Worm (Caenorhabditis elegans) whole organism, L4/young adult: ENCODE data around the gene T06F4.1.

ENCODE experiments used
- W03F9.2 ChIP-seq: fragments of 150-350 bp; optimal IDR thresholded peaks from 2 replicates; lab custom pipeline; 2014; ENCODE audit warnings: missing biosample characterization, missing genetic modification characterization
- dao-5 ChIP-seq: sonication (generic microtip); optimal IDR thresholded peaks from 2 replicates; lab custom pipeline; 2016; ENCODE audit warnings: missing genotype, missing genetic modification characterization, moderate library complexity, missing compliant biosample characterization
- him-1 ChIP-seq: sonication (generic microtip); optimal IDR thresholded peaks from 2 replicates; lab custom pipeline; 2016; ENCODE audit warnings: missing genotype, missing genetic modification reagents, missing genetic modification characterization, missing compliant biosample characterization

T06F4.1 gene

DNA sequence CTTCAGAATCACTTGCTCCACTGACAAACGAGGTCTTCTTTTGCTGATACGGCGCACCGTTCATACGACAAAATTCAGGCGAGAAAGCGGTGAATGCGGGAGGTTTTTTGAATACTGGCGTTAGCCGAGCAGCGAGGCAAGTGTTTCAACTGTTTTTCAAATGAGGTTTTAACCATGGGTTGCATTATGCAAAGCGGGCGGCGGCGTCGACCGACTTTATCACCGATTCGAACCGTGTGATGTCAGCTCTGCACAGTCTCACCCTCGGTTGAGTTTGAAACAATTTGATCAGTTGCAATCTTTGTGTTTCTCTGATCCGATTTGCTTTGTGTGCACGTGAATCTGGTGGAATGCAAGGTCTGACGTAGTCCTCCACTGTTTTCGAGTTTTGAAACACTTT, 21.3 kb upstream of the T06F4.1 start, which contains the start of gene clh-4:
clh-4 (minus strand) TSS at position 101 of the 400 bp plus-strand sequence.
- TF ChIP-seq W03F9.2 (no peak), him-1 (tag; lab: Kevin White, UChicago) (no peak), dao-5 (tag; lab: Kevin White, UChicago) (no peak)

DNA sequence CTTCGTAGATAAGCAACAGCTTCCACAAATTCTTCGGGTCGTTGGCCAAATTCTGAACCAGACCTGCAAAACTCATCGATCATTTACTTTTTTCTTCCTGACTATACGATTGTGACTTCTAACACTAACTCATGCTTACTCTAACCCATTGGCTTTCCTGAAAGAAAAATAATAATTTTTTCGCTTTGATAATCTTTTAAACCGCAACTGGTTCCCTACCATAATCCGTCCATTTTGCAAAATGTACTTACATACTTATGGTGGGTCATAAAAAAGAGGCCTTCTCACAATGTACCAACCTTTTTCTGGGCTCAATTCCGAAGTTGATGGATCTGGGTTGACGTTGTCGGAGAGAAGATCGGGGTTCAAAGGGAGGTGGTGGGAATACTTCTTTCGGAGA, 15.8 kb upstream of the T06F4.1 start:
- TF ChIP-seq him-1 (tag; lab: Kevin White, UChicago): no peak
- TF ChIP-seq dao-5 (tag; lab: Kevin White, UChicago): no peak
- TF ChIP-seq W03F9.2: no peak

DNA sequence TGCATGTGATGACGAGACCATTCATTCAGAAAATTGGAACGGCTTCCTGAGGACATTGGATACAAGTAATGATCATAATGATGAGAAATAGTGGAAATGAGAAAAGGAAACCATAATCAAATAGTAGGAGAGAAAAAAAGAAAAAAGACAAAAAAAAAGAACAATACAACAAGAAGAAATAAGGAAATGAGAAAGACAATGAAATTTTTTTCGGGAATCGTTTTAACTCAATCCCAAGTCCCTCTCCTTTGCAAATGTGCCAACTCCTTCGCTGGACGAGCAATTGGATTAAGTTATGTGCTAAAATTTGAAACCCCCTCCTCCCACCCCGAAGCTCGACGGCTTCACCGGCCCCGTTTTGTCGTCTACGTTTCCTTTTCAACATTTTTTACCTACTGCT, 9.8 kb upstream of the T06F4.1 start:
- no peak for TF ChIP-seq dao-5 (tag; lab: Kevin White, UChicago)

DNA sequence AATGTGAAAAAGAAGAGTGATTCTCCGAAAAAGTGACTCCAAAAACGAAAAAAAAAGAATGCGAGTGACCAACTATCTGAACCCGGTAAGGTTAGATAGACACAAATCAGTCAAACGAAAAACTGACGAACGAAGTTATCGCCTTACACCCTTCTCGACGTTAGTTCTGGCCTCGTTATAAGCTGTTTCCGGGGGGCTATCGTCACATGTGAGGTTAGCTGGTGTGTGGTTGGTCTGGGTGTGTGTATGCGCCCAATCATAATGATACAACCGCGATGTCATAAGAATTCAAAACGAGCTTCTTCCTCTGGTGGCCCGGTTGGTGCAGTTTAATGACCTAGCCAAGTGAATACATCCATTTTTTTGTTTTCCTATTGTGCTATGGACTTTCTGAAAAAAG, 6.3 kb upstream of the T06F4.1 start:
- TF ChIP-seq W03F9.2 (no peak), dao-5 (tag; lab: Kevin White, UChicago) (no peak), him-1 (tag; lab: Kevin White, UChicago) (no peak)

DNA sequence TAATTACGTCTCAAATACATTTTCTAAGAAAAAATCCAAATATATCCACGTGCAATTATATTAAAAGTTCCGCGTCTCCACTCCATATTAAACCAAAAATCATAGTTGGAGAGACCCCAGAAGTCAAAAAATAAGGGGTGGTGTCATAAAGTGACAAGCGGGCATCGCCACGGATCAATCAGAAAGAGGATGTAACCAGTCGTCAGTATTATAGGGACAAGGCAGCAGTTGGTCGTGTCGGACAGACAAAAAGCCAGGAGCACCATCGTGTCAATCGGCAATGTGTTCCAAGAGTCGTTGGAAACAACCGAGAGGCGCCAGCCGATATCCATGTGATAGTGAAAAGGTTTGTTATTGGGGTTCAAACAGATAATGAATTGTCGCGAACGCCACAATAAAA, 3.2 kb downstream of the T06F4.1 start:
- TF ChIP-seq W03F9.2 (no peak), him-1 (tag; lab: Kevin White, UChicago) (no peak), dao-5 (tag; lab: Kevin White, UChicago) (no peak)

DNA sequence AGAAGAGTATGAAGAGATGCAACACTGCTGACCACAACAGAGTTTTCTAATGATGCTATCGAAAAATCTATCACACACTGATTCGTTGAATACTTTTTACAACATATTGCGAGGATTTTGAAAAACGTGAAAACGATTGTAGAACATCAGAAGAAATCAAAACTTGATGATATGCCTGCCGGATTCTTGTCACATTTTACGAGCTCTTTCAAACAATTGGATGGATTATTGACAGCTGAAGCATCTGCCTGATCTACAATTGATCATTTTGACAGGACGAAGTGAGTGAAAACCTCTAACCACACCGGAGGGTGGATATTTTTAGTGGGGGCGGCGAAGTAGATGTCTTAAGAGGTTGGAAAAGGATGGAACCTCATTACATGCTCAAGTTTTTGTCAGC, 6.7 kb downstream of the T06F4.1 start:
- TF ChIP-seq W03F9.2 (no peak), dao-5 (tag; lab: Kevin White, UChicago) (no peak), him-1 (tag; lab: Kevin White, UChicago) (no peak)

DNA sequence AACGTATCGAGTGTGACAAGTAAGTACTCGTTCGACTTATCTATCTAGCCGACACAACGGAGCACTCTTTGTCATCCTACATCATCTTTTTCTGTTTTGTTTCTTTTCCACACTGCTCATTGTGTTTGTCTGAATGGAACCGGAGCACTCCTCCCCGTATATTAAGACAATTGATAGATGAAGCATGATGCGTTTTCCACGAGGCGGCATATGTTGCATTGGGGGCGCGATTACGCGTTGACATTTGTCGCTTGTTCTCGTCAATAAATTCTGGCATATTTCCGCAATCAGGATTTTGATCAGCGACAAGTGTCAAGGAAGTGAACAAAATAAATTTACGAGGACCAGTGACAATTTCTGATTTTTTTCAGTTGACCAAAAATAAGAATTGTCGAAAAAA, 11.0 kb downstream of the T06F4.1 start:
- TF ChIP-seq W03F9.2: no peak
- no peak for TF ChIP-seq him-1 (tag; lab: Kevin White, UChicago)
- no peak for TF ChIP-seq dao-5 (tag; lab: Kevin White, UChicago)

DNA sequence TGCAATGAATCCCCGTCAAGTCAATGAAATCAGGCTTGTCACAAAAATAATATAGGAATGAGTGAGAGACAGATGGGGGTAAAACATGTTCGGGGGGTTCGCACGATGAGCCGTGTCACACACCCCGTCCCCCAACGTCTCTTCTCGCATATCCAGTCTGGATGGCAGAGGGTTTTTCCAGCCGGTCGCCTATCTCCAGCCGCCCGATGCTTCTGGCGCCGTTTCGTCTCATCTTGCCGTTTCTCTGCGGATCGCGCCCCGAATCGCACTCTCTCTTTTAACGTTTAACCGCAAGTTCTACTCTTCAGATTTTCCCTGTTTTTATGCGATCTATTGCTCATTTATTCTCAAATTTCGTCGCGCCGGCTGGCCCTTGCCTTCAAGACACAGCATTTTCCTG, 17.2 kb downstream of the T06F4.1 start:
- no peak for TF ChIP-seq W03F9.2

DNA sequence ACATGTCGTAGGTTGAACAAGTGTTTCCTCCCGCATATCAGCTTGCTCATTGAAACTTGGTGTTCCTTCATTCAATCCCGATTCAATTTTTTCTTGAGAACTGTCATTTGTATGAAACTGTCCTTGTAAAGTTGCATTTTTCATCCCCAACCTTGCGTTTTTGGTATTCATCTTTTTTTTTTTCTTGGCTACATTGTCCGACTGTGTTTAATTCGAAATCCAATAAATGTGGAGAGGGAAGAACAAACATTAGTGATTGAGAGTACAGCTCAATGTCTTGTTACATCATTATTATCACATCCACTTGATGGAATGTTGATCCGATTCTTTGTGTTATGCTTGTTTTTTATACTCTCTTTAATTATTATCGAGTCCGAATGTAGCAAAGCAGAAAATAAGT, 57.2 kb downstream of the T06F4.1 start, which contains the start of gene acr-10:
acr-10 (plus strand) TSS at position 301 of the 400 bp plus-strand sequence.
- TF ChIP-seq W03F9.2: no peak
- no peak for TF ChIP-seq him-1 (tag; lab: Kevin White, UChicago)
- TF ChIP-seq dao-5 (tag; lab: Kevin White, UChicago): no peak

DNA sequence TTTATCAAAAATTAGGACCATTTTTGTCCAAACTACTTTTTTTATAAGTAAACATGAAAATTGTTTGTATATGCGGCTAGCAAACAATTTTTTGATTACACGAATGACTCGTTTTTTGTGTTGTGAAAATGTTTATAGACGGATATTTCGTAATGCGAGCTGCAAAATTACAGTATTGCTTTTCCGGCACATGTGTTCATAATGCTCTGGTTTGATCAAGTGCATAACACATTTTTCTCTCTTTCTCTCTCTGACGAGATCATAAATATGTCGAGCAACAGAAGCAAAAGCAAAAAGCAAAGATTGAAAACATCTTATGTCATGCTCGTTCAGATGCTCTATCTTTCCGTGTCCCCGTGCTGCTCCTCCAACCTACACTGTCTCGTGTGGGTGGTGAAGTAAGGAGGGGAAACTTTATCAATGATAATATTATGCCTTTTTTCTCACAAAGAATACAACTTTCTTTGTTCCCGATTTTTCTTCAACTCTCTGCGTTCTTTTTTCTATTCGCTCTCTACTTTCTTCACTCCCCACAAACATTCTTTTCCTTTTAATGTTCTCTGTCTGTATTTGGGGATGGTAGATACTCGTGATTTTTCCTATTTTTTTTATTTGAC, 60.5 kb downstream of the T06F4.1 start:
- TF ChIP-seq dao-5 (tag; lab: Kevin White, UChicago): no peak
- TF ChIP-seq him-1 (tag; lab: Kevin White, UChicago): no peak
- TF ChIP-seq W03F9.2: no peak

DNA sequence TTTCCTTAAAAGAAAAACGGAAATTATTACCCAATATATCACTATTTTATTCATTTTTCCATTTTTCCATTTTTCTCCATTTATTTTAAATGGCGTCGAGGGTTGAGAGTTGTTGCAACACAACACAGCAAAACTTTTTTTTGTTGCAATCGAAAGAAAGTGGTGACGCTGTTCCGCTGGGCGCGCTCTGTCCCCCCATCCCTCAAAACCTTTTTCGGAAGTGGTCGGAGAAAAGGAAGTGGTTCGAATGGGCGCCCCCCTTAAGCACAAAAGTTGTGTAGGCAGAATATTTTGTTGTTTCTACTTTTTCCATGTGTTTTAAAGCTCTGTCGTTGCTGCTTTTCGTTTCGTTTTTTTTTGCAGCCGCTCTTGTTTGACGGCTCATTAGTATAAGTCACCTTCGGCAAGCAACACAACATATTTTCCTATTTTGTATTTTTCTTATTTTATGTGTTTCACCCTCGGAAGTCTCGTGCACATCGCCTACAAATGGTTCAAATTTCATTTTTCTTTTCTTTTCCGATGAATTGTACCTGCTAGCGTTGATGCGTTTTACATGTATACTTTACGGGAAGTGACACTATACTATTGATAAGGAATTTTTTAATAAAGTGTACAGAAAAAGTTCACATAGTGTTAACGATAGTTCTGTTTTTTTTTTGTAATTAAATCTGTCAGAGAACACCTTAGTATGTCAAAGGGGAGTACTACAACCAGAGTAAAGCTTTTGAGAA, 61.4 kb downstream of the T06F4.1 start:
- TF ChIP-seq him-1 (tag; lab: Kevin White, UChicago): no peak
- no peak for TF ChIP-seq W03F9.2
- no peak for TF ChIP-seq dao-5 (tag; lab: Kevin White, UChicago)

DNA sequence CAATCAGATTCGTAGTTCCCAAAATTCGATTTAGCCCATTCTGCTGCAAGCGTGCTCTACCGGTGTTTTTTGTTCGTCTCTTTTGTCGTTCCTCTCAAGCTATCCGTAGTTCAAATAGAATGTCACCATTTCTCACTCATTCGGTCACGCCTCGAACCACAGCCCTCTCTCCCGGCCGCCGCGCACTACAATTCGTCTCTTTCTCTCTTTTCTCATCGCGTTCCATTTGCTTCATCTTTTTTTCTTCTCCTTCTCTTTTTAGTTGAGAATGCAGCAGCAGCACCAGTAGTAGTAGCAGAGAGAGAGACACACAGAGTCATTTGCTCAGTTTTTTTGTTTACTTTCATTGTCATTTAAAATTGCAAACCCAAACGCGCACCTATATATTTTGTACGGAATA, 63.1 kb downstream of the T06F4.1 start, which contains the start of gene hrg-1:
hrg-1 (minus strand) TSS at position 109 of the 400 bp plus-strand sequence.
- no peak for TF ChIP-seq dao-5 (tag; lab: Kevin White, UChicago)
- peak; percentile 65 for TF ChIP-seq W03F9.2
- TF ChIP-seq him-1 (tag; lab: Kevin White, UChicago): peak; percentile 34

DNA sequence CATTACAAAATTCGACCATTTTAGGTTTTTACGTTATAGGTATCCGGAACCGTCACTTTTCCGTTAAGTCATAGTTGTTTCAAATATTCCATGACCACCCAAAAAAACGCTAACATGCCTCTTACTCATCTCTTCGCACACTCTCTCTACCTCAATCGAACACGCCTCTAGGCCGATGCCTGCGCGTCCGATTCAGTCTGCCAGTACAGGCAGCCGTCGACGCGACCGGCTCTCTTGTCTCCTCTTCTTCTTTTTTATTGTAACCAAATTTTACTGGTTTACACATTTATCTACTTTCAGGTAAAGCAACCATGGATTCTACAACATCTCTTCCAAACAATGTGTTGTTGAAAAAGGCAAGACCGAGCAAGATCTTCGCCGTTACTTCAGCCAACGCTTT, 67.2 kb downstream of the T06F4.1 start, which contains the start of gene mop-25.1:
mop-25.1 (plus strand) TSS at position 301 of the 400 bp plus-strand sequence.
- TF ChIP-seq W03F9.2: no peak

DNA sequence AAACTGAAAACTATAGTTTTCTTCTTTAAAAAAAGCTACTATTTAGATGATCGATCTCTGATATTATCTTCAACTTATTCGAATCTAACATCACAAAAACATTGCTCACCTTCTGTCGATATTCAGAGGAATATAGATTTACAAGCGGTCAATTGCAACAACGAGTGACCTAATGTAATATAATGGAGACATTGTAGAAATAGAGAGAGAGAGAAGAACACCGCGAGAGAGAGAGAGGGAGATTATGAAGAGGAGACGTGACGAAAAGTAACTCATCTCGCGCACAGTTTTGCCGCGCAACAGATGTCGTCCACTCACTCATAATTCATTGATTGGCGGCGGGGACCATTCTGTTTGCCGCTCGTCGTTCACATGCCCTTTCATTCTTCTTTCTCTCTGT, 68.8 kb downstream of the T06F4.1 start:
- no peak for TF ChIP-seq him-1 (tag; lab: Kevin White, UChicago)
- TF ChIP-seq dao-5 (tag; lab: Kevin White, UChicago): no peak
- no peak for TF ChIP-seq W03F9.2

DNA sequence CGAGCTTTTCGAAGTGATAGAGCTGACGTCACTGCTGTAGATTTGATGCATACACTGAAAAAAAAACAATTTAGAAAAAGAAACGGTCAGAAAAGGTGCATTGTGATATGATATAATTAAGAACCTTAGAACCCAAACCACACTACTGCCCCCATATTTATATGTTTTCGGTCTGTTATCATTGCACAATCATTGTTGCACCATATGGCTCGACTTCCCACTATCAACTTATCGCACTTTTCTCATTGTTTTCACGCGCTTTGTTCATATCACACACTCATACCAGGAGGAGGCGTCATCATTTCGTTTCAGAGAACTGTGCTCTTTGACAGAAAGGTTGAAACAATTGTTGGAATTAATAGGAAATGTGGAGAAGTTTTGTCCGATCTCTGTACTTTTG, 70.2 kb downstream of the T06F4.1 start:
- no peak for TF ChIP-seq dao-5 (tag; lab: Kevin White, UChicago)
- no peak for TF ChIP-seq him-1 (tag; lab: Kevin White, UChicago)
- peak; percentile 32 for TF ChIP-seq W03F9.2
